Fruit fly (Drosophila melanogaster) whole organism, prepupa: ENCODE data around the gene CG17732.

ENCODE experiments used
- Blimp-1 ChIP-seq: fragments of 200-800 bp; sonication (Bioruptor generic); optimal IDR thresholded peaks from 3 replicates; lab custom pipeline; 2017; ENCODE audit warnings: missing biosample characterization, missing genetic modification characterization, mild to moderate bottlenecking, moderate library complexity, missing genetic modification reagents
- CG4318 ChIP-seq: fragments of 200-800 bp; sonication (Bioruptor generic); optimal IDR thresholded peaks from 3 replicates; lab custom pipeline; 2017; ENCODE audit warnings: missing biosample characterization, mild to moderate bottlenecking, missing genetic modification characterization
- Eip78C ChIP-seq: fragments of 200-800 bp; sonication (Bioruptor generic); peaks from one replicate; lab custom pipeline; 2016; ENCODE audit warnings: missing biosample characterization, missing genetic modification characterization
- Ets96B ChIP-seq: fragments of 200-800 bp; optimal IDR thresholded peaks from 2 replicates; lab custom pipeline; 2019; ENCODE audit warnings: missing biosample characterization, mild to moderate bottlenecking, missing genetic modification characterization, moderate library complexity
- salr ChIP-seq, 2 experiments: fragments of 200-800 bp; sonication (Bioruptor generic); optimal IDR thresholded peaks; 3 replicates each; lab custom pipeline; 2016 to 2018; ENCODE audit warnings: missing biosample characterization in 2 of 2, missing genetic modification characterization in 2 of 2, mild to moderate bottlenecking in 1 of 2

DNA sequence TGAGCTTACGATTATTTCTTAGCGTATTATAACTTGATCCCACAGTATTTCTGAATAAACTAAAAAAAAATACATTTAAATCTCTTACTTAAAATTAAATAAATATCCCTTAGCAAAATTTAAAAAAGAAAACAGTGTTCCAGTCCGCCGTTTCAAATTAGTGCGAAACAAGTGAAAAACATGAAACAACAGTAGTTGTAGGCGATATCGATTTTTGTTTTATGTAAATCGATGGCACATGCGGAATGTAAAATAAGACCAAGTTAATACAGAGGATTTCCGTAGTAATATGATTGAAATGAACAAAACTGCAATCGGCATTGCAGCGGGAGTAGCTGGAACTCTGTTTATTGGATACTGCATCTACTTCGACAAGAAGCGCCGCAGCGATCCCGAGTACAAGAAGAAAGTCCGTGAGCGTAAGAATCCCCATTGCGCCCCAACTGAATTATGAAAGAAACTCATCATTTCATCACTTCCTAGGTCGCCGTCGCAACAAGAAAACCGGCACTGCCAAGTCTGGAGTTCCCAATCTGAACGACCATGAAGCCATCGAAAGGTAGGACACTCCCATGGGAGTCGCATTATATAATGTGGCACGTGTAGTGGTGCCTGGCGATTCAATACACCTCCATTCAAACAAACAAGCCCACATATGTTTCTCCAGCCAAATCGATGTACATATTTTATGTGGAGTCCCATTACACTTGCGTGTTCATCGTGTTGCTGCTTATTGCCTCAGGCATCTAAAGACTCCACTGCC lies 19.6 kb downstream of the CG17732 start:
- TF ChIP-seq Eip78C (GFP tag; lab: Kevin White, UChicago) = peak; percentile 26
- no peak for TF ChIP-seq Ets96B (tag; lab: Kevin White, UChicago)
- no peak for TF ChIP-seq salr (GFP tag; optimal IDR thresholded peaks at IDR 0.05; lab: Kevin White, UChicago)
- TF ChIP-seq CG4318 (GFP tag; lab: Kevin White, UChicago) = no peak
- no peak for TF ChIP-seq Blimp-1 (GFP tag; lab: Kevin White, UChicago)
